Worm (Caenorhabditis elegans) whole organism, young adult: ENCODE results near the gene F41G3.3.

Source experiments
- F33H1.4 ChIP-seq: fragments of 200-800 bp; sonication (Bioruptor generic); IDR thresholded peaks from 2 replicates; pipeline ENCODE4 v1.3.6; 2022; ENCODE audit warnings: missing genetic modification reagents, missing genetic modification characterization, missing compliant biosample characterization
- F52B5.7 ChIP-seq: sonication (generic microtip); optimal IDR thresholded peaks from 2 replicates; lab custom pipeline; 2016; ENCODE audit warnings: mild to moderate bottlenecking, missing genetic modification characterization, missing compliant biosample characterization
- K12H6.12 ChIP-seq: fragments of 200-800 bp; sonication (Bioruptor generic); optimal IDR thresholded peaks from 2 replicates; lab custom pipeline; 2018; ENCODE audit warnings: mild to moderate bottlenecking, missing genetic modification characterization, missing compliant biosample characterization
- T26A5.8 ChIP-seq: sonication (generic microtip); optimal IDR thresholded peaks from 2 replicates; lab custom pipeline; 2016; ENCODE audit warnings: missing genetic modification characterization, missing compliant biosample characterization
- Y53F4B.3 ChIP-seq: fragments of 200-800 bp; sonication (Bioruptor generic); IDR thresholded peaks from 2 replicates; pipeline ENCODE4 v1.3.6; 2022; ENCODE audit warnings: missing genetic modification reagents, missing genetic modification characterization, missing compliant biosample characterization
- Y53G8AR.9 ChIP-seq: fragments of 200-800 bp; sonication (Bioruptor generic); conservative IDR thresholded peaks from 2 replicates; pipeline ENCODE4 v1.3.6; 2022; ENCODE audit warnings: missing genetic modification reagents, missing genetic modification characterization, missing compliant biosample characterization
- Y56A3A.18 ChIP-seq: fragments of 200-800 bp; sonication (Bioruptor generic); IDR thresholded peaks from 2 replicates; pipeline ENCODE4 v1.3.6; 2022; ENCODE audit warnings: missing genetic modification reagents, missing genetic modification characterization, missing compliant biosample characterization
- akir-1 ChIP-seq: fragments of 200-800 bp; sonication (Bioruptor generic); optimal IDR thresholded peaks from 2 replicates; lab custom pipeline; 2018; ENCODE audit warnings: mild to moderate bottlenecking, missing genetic modification characterization, moderate library complexity, missing compliant biosample characterization
- aptf-2 ChIP-seq: fragments of 200-800 bp; sonication (Bioruptor generic); conservative IDR thresholded peaks from 2 replicates; pipeline ENCODE4 v1.3.6; 2022; ENCODE audit warnings: missing genetic modification reagents, missing genetic modification characterization, missing compliant biosample characterization
- attf-5 ChIP-seq: fragments of 200-800 bp; sonication (Bioruptor generic); optimal IDR thresholded peaks from 2 replicates; lab custom pipeline; 2018; ENCODE audit warnings: mild to moderate bottlenecking, missing genetic modification characterization, missing compliant biosample characterization
- bed-1 ChIP-seq: fragments of 200-800 bp; sonication (Bioruptor generic); IDR thresholded peaks from 2 replicates; pipeline ENCODE4 v1.3.6; 2022; ENCODE audit warnings: missing genetic modification reagents, missing genetic modification characterization, missing compliant biosample characterization
- ccch-3 ChIP-seq: fragments of 200-800 bp; sonication (Bioruptor generic); optimal IDR thresholded peaks from 2 replicates; lab custom pipeline; 2018; ENCODE audit warnings: mild to moderate bottlenecking, missing genetic modification characterization, missing compliant biosample characterization
- cebp-2 ChIP-seq: fragments of 200-800 bp; sonication (Bioruptor generic); IDR thresholded peaks from 2 replicates; pipeline ENCODE4 v1.3.6; 2022; ENCODE audit warnings: missing genetic modification characterization, missing compliant biosample characterization
- ceh-100 ChIP-seq: fragments of 200-800 bp; sonication (Bioruptor generic); IDR thresholded peaks from 2 replicates; pipeline ENCODE4 v1.3.6; 2022; ENCODE audit warnings: missing genetic modification reagents, missing genetic modification characterization, missing compliant biosample characterization
- ceh-27 ChIP-seq: fragments of 200-800 bp; sonication (Bioruptor generic); optimal IDR thresholded peaks from 2 replicates; lab custom pipeline; 2018; ENCODE audit warnings: mild to moderate bottlenecking, missing genetic modification characterization, moderate library complexity, missing compliant biosample characterization
- ceh-40 ChIP-seq: fragments of 200-800 bp; sonication (Bioruptor generic); IDR thresholded peaks from 2 replicates; pipeline ENCODE4 v1.3.6; 2022; ENCODE audit warnings: missing genetic modification characterization, missing compliant biosample characterization
- ceh-79 ChIP-seq: sonication (generic microtip); optimal IDR thresholded peaks from 2 replicates; lab custom pipeline; 2017; ENCODE audit warnings: mild to moderate bottlenecking, missing genetic modification characterization, missing compliant biosample characterization
- die-1 ChIP-seq: sonication (generic microtip); optimal IDR thresholded peaks from 2 replicates; lab custom pipeline; 2016; ENCODE audit warnings: missing genotype, mild to moderate bottlenecking, missing genetic modification characterization, missing compliant biosample characterization
- dpff-1 ChIP-seq: sonication (generic microtip); optimal IDR thresholded peaks from 2 replicates; lab custom pipeline; 2017; ENCODE audit warnings: mild to moderate bottlenecking, missing genetic modification characterization, missing compliant biosample characterization
- ets-4 ChIP-seq: fragments of 200-800 bp; sonication (Bioruptor generic); optimal IDR thresholded peaks from 2 replicates; lab custom pipeline; 2018; ENCODE audit warnings: mild to moderate bottlenecking, missing genetic modification characterization, missing compliant biosample characterization
- hlh-26 ChIP-seq: fragments of 200-800 bp; sonication (Bioruptor generic); conservative IDR thresholded peaks from 2 replicates; pipeline ENCODE4 v1.3.6; 2022; ENCODE audit warnings: missing genetic modification reagents, missing genetic modification characterization, missing compliant biosample characterization
- hmg-20 ChIP-seq: fragments of 200-800 bp; sonication (Bioruptor generic); IDR thresholded peaks from 2 replicates; pipeline ENCODE4 v1.3.6; 2022; ENCODE audit warnings: missing genetic modification reagents, missing genetic modification characterization, missing compliant biosample characterization
- madf-10 ChIP-seq: sonication (generic microtip); optimal IDR thresholded peaks from 2 replicates; lab custom pipeline; 2016; ENCODE audit warnings: mild to moderate bottlenecking, missing genetic modification characterization, missing compliant biosample characterization
- mcd-1 ChIP-seq: fragments of 200-800 bp; sonication (Bioruptor generic); IDR thresholded peaks from 2 replicates; pipeline ENCODE4 v1.3.6; 2022; ENCODE audit warnings: missing genetic modification reagents, missing genetic modification characterization, missing compliant biosample characterization
- mel-28 ChIP-seq: sonication (generic microtip); optimal IDR thresholded peaks from 2 replicates; lab custom pipeline; 2016; ENCODE audit warnings: borderline replicate concordance, mild to moderate bottlenecking, missing genetic modification characterization, missing compliant biosample characterization
- nhr-179 ChIP-seq: sonication (generic microtip); optimal IDR thresholded peaks from 2 replicates; lab custom pipeline; 2016; ENCODE audit warnings: mild to moderate bottlenecking, missing genetic modification characterization, missing compliant biosample characterization
- nhr-80 ChIP-seq: sonication (generic microtip); optimal IDR thresholded peaks from 2 replicates; lab custom pipeline; 2016; ENCODE audit warnings: missing genetic modification characterization, missing compliant biosample characterization
- nhr-90 ChIP-seq: sonication (generic microtip); optimal IDR thresholded peaks from 2 replicates; lab custom pipeline; 2016; ENCODE audit warnings: missing genotype, mild to moderate bottlenecking, missing genetic modification characterization, missing compliant biosample characterization
- pha-4 ChIP-seq: fragments of 150-350 bp; sonication (generic microtip); optimal IDR thresholded peaks from 2 replicates; lab custom pipeline; 2014; ENCODE audit warnings: missing biosample characterization, missing genetic modification reagents, missing genetic modification characterization
- snpc-3.4 ChIP-seq: sonication (generic microtip); optimal IDR thresholded peaks from 2 replicates; lab custom pipeline; 2017; ENCODE audit warnings: missing genetic modification characterization, mild to moderate bottlenecking, missing compliant biosample characterization, antibody characterized with exemption, moderate library complexity, missing genotype, missing genetic modification reagents
- snpc-4 ChIP-seq, 5 experiments: fragments of 150-350 bp in 1 of 5; sonication (generic microtip) in 4 of 5; optimal IDR thresholded peaks; 2 replicates each; lab custom pipeline; 2014 to 2018; ENCODE audit warnings: missing genetic modification characterization in 5 of 5, missing biosample characterization in 3 of 5, antibody characterized with exemption in 2 of 5, mild to moderate bottlenecking in 2 of 5, missing compliant biosample characterization in 2 of 5, missing genotype in 2 of 5, moderate library complexity in 2 of 5, missing genetic modification reagents in 1 of 5
- sptf-2 ChIP-seq: fragments of 200-800 bp; sonication (Bioruptor generic); optimal IDR thresholded peaks from 2 replicates; lab custom pipeline; 2018; ENCODE audit warnings: mild to moderate bottlenecking, missing genetic modification characterization, missing compliant biosample characterization
- tlf-1 ChIP-seq: fragments of 200-800 bp; sonication (Bioruptor generic); optimal IDR thresholded peaks from 2 replicates; lab custom pipeline; 2018; ENCODE audit warnings: mild to moderate bottlenecking, missing genetic modification characterization, missing compliant biosample characterization
- ztf-25 ChIP-seq: fragments of 200-800 bp; sonication (Bioruptor generic); IDR thresholded peaks from 2 replicates; pipeline ENCODE4 v1.3.6; 2022; ENCODE audit warnings: missing genetic modification reagents, missing genetic modification characterization, missing compliant biosample characterization
- ztf-28 ChIP-seq: fragments of 200-800 bp; sonication (Bioruptor generic); IDR thresholded peaks from 2 replicates; pipeline ENCODE4 v1.3.6; 2022; ENCODE audit warnings: missing genetic modification reagents, missing genetic modification characterization, missing compliant biosample characterization
- ztf-3 ChIP-seq: fragments of 200-800 bp; sonication (Bioruptor generic); optimal IDR thresholded peaks from 2 replicates; lab custom pipeline; 2018; ENCODE audit warnings: mild to moderate bottlenecking, missing genetic modification characterization, missing compliant biosample characterization

The F41G3.3 gene

DNA sequence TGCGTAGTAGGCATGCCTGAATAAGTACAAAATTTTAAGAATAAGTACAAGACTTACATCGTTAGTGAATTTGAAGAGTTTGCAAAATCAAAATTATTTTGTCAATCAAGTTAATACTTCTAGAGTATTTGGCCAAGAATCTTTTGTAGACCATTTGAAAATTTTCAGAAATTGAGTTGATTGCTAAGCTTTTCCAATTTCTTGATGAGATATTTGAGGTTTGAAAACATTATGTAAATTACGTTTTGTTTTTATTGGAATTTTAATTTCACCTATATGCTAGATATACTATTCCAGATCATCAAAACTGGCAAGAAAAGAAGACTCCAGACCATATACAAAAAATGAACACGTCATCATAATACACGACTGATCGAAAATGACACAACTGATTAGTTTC is 46.7 kb downstream of the F41G3.3 start, which contains the start of gene tab-1:
TSS of gene tab-1 (plus strand) at position 301 of the 400 bp plus-strand sequence.
- no peak for TF ChIP-seq madf-10
- TF ChIP-seq mcd-1 (GFP tag; lab: Robert Waterston, UW), result no peak
- TF ChIP-seq pha-4, result no peak
- no peak for TF ChIP-seq snpc-4 (GFP tag; optimal IDR thresholded peaks at IDR 0.05; lab: Kevin White, UChicago)
- no peak for TF ChIP-seq snpc-4 (tag; optimal IDR thresholded peaks at IDR 0.05; lab: Kevin White, UChicago)
- no peak for TF ChIP-seq tlf-1 (GFP tag; lab: Kevin White, UChicago)
- no peak for TF ChIP-seq aptf-2 (GFP tag; lab: Robert Waterston, UW)
- TF ChIP-seq F33H1.4, result no peak
- no peak for TF ChIP-seq ceh-27 (GFP tag; lab: Kevin White, UChicago)
- TF ChIP-seq ztf-28 (GFP tag; lab: Robert Waterston, UW), result no peak
- no peak for TF ChIP-seq snpc-3.4 (tag; lab: Kevin White, UChicago)
- TF ChIP-seq, all 124 proteins: peak for 0

DNA sequence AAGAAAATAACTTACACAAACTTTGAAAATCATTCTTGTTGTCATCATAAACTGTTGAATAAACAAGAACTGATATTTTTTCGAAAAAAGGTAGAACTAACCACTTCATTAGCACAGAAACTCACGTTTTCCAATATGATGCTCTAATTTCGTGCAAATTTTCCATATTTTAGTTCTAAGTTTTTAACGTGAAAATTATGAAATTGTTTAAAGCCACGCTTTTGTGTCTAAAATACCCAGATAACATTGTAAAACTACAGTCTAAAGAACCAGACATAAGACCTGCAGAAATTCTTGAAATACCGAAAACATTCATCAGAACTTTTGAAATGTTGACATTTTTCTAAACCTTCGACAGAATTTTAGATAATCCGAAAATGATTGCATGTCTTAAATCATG is 50.8 kb downstream of the F41G3.3 start, which contains the start of gene F31E8.5:
TSS of gene F31E8.5 (minus strand) at position 101 of the 400 bp plus-strand sequence.
- TF ChIP-seq K12H6.12 (tag; lab: Kevin White, UChicago) (no peak), hmg-20 (GFP tag; lab: Robert Waterston, UW) (no peak), hlh-26 (GFP tag; lab: Robert Waterston, UW) (no peak), sptf-2 (no peak), attf-5 (GFP tag; lab: Kevin White, UChicago) (no peak), ccch-3 (GFP tag; lab: Kevin White, UChicago) (no peak), T26A5.8 (tag; lab: Kevin White, UChicago) (no peak), mel-28 (tag; lab: Kevin White, UChicago) (no peak), Y53F4B.3 (GFP tag; lab: Robert Waterston, UW) (no peak), Y53G8AR.9 (no peak), nhr-90 (tag; lab: Kevin White, UChicago) (no peak), ceh-40 (GFP tag; lab: Robert Waterston, UW) (no peak), nhr-179 (tag; lab: Kevin White, UChicago) (no peak), nhr-80 (tag; lab: Kevin White, UChicago) (no peak), ceh-100 (GFP tag; lab: Robert Waterston, UW) (no peak), die-1 (no peak), ets-4 (GFP tag; lab: Kevin White, UChicago) (no peak), cebp-2 (no peak)

DNA sequence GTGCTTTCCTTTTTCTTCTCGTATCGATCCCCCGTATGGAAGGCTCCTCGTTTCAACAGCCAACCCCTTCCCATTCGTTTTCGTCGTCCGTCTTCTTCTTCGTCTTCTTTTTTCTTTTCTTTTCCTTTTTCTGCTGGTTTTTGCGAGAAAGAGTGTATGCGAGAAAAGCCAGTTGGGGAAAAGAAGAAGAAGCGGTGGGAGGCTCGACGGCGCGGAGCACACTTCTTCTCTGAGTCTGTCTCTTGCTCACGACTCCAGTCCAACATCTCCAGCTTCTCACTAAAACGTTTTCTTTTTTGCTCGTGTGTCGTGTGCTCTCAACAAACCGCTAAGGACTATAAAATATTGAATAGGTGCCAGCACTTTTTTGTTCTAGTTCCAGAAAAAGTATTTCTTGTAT is 52.2 kb downstream of the F41G3.3 start:
- TF ChIP-seq F52B5.7 (tag; lab: Kevin White, UChicago) (no peak), K12H6.12 (tag; lab: Kevin White, UChicago) (peak; percentile 8), ztf-3 (GFP tag; lab: Kevin White, UChicago) (no peak), bed-1 (GFP tag; lab: Robert Waterston, UW) (no peak), dpff-1 (tag; lab: Kevin White, UChicago) (no peak), Y56A3A.18 (no peak), akir-1 (no peak), ztf-25 (no peak), ceh-79 (tag; lab: Kevin White, UChicago) (no peak)
- TF ChIP-seq, all 124 proteins: peak for 1
